Worm (Caenorhabditis elegans) whole organism, L3 larva: ENCODE results near the gene F44E2.7.

Source experiments
- R02D3.7 ChIP-seq: fragments of 150-350 bp; optimal IDR thresholded peaks from 2 replicates; lab custom pipeline; 2014; ENCODE audit warnings: missing biosample characterization, missing genetic modification characterization
- ZK546.5 ChIP-seq: sonication (generic microtip); optimal IDR thresholded peaks from 2 replicates; lab custom pipeline; 2017; ENCODE audit warnings: missing biosample characterization, missing genetic modification characterization
- ama-1 ChIP-seq: fragments of 150-350 bp; optimal IDR thresholded peaks from 2 replicates; lab custom pipeline; 2018
- ceh-28 ChIP-seq: fragments of 150-350 bp; optimal IDR thresholded peaks from 2 replicates; lab custom pipeline; 2014; ENCODE audit warnings: missing biosample characterization, missing genetic modification reagents, missing genetic modification characterization
- ceh-82 ChIP-seq: fragments of 150-350 bp; optimal IDR thresholded peaks from 2 replicates; lab custom pipeline; 2014; ENCODE audit warnings: missing biosample characterization, missing genetic modification characterization
- ceh-9 ChIP-seq: sonication (generic microtip); optimal IDR thresholded peaks from 2 replicates; lab custom pipeline; 2018; ENCODE audit warnings: missing biosample characterization, missing genetic modification characterization
- daf-12 ChIP-seq: fragments of 150-350 bp; optimal IDR thresholded peaks from 2 replicates; lab custom pipeline; 2014; ENCODE audit warnings: missing biosample characterization, missing genetic modification reagents, missing genetic modification characterization
- egl-27 ChIP-seq: sonication (generic microtip); optimal IDR thresholded peaks from 4 replicates; lab custom pipeline; 2017; ENCODE audit warnings: missing biosample characterization, missing genetic modification reagents, missing genetic modification characterization
- egl-5 ChIP-seq: fragments of 150-350 bp; optimal IDR thresholded peaks from 2 replicates; lab custom pipeline; 2017; ENCODE audit warnings: missing biosample characterization, missing genetic modification reagents, missing genetic modification characterization, inconsistent platforms
- elt-1 ChIP-seq: fragments of 150-350 bp; optimal IDR thresholded peaks from 2 replicates; lab custom pipeline; 2014; ENCODE audit warnings: missing biosample characterization, missing genetic modification characterization
- elt-2 ChIP-seq: sonication (generic microtip); optimal IDR thresholded peaks from 2 replicates; lab custom pipeline; 2016; ENCODE audit warnings: missing genetic modification reagents, mild to moderate bottlenecking, missing genetic modification characterization, missing compliant biosample characterization
- elt-3 ChIP-seq, 3 experiments: fragments of 150-350 bp in 1 of 3; sonication (generic microtip) in 2 of 3; optimal IDR thresholded peaks; 2 replicates in 2 of 3; 4 replicates in 1 of 3; lab custom pipeline; 2014 to 2017; ENCODE audit warnings: missing biosample characterization in 3 of 3, missing genetic modification characterization in 3 of 3
- fkh-10 ChIP-seq: sonication (generic microtip); optimal IDR thresholded peaks from 2 replicates; lab custom pipeline; 2017; ENCODE audit warnings: missing biosample characterization, missing genetic modification reagents, missing genetic modification characterization
- fkh-2 ChIP-seq: fragments of 150-350 bp; optimal IDR thresholded peaks from 2 replicates; lab custom pipeline; 2014; ENCODE audit warnings: missing biosample characterization, missing genetic modification reagents, missing genetic modification characterization
- hmg-11 ChIP-seq: sonication (generic microtip); optimal IDR thresholded peaks from 2 replicates; lab custom pipeline; 2016; ENCODE audit warnings: missing genetic modification characterization, missing compliant biosample characterization
- jun-1 ChIP-seq: fragments of 150-350 bp; optimal IDR thresholded peaks from 2 replicates; lab custom pipeline; 2014; ENCODE audit warnings: missing biosample characterization, missing genetic modification reagents, missing genetic modification characterization
- lin-15B ChIP-seq: fragments of 150-350 bp; optimal IDR thresholded peaks from 2 replicates; lab custom pipeline; 2014; ENCODE audit warnings: missing biosample characterization, missing genetic modification characterization
- lin-39 ChIP-seq: fragments of 150-350 bp; optimal IDR thresholded peaks from 2 replicates; lab custom pipeline; 2018; ENCODE audit warnings: missing biosample characterization, missing genetic modification reagents, missing genetic modification characterization
- lsy-12 ChIP-seq: sonication (generic microtip); optimal IDR thresholded peaks from 2 replicates; lab custom pipeline; 2016; ENCODE audit warnings: mild to moderate bottlenecking, missing genetic modification characterization, missing compliant biosample characterization
- mdl-1 ChIP-seq: fragments of 150-350 bp; optimal IDR thresholded peaks from 2 replicates; lab custom pipeline; 2014; ENCODE audit warnings: missing biosample characterization, missing genetic modification characterization
- mml-1 ChIP-seq: fragments of 150-350 bp; sonication (generic microtip); optimal IDR thresholded peaks from 3 replicates; lab custom pipeline; 2014; ENCODE audit warnings: missing biosample characterization, missing genetic modification characterization
- nfya-1 ChIP-seq: sonication (generic microtip); optimal IDR thresholded peaks from 2 replicates; lab custom pipeline; 2017; ENCODE audit warnings: missing genetic modification characterization, mild to moderate bottlenecking, missing compliant biosample characterization, antibody characterized with exemption, moderate library complexity; ENCODE audit not compliant: insufficient read depth
- nhr-11 ChIP-seq: fragments of 150-350 bp; optimal IDR thresholded peaks from 2 replicates; lab custom pipeline; 2014; ENCODE audit warnings: missing biosample characterization, missing genetic modification characterization
- nhr-12 ChIP-seq: fragments of 150-350 bp; optimal IDR thresholded peaks from 2 replicates; lab custom pipeline; 2014; ENCODE audit warnings: missing biosample characterization, missing genetic modification characterization
- nhr-23 ChIP-seq: fragments of 150-350 bp; optimal IDR thresholded peaks from 2 replicates; lab custom pipeline; 2014; ENCODE audit warnings: missing biosample characterization, missing genetic modification reagents, missing genetic modification characterization
- nhr-237 ChIP-seq: fragments of 150-350 bp; optimal IDR thresholded peaks from 2 replicates; lab custom pipeline; 2014; ENCODE audit warnings: missing biosample characterization, missing genetic modification characterization
- nhr-25 ChIP-seq: sonication (generic microtip); optimal IDR thresholded peaks from 2 replicates; lab custom pipeline; 2017; ENCODE audit warnings: missing biosample characterization, missing genetic modification characterization
- nhr-28 ChIP-seq: fragments of 150-350 bp; optimal IDR thresholded peaks from 2 replicates; lab custom pipeline; 2014; ENCODE audit warnings: missing biosample characterization, missing genetic modification characterization
- nhr-43 ChIP-seq: sonication (generic microtip); optimal IDR thresholded peaks from 2 replicates; lab custom pipeline; 2016; ENCODE audit warnings: mild to moderate bottlenecking, missing genetic modification characterization, missing compliant biosample characterization; ENCODE audit not compliant: poor library complexity, severe bottlenecking
- nhr-67 ChIP-seq: fragments of 150-350 bp; optimal IDR thresholded peaks from 2 replicates; lab custom pipeline; 2014; ENCODE audit warnings: missing biosample characterization, missing genetic modification characterization
- nhr-76 ChIP-seq: fragments of 150-350 bp; sonication (generic microtip); optimal IDR thresholded peaks from 5 replicates; lab custom pipeline; 2014; ENCODE audit warnings: missing biosample characterization, missing genetic modification characterization
- nhr-77 ChIP-seq: fragments of 150-350 bp; optimal IDR thresholded peaks from 2 replicates; lab custom pipeline; 2014; ENCODE audit warnings: missing biosample characterization, missing genetic modification characterization
- pha-4 ChIP-seq: fragments of 150-350 bp; optimal IDR thresholded peaks from 2 replicates; lab custom pipeline; 2014; ENCODE audit warnings: missing biosample characterization, missing genetic modification reagents, missing genetic modification characterization
- pqm-1 ChIP-seq: fragments of 150-350 bp; optimal IDR thresholded peaks from 2 replicates; lab custom pipeline; 2017; ENCODE audit warnings: missing biosample characterization, missing genetic modification characterization, inconsistent platforms
- sea-2 ChIP-seq: fragments of 150-350 bp; sonication (generic microtip); optimal IDR thresholded peaks from 4 replicates; lab custom pipeline; 2014; ENCODE audit warnings: missing biosample characterization, missing genetic modification reagents, missing genetic modification characterization
- skn-1 ChIP-seq: fragments of 150-350 bp; optimal IDR thresholded peaks from 2 replicates; lab custom pipeline; 2014; ENCODE audit warnings: missing biosample characterization, missing genetic modification characterization
- snpc-4 ChIP-seq: fragments of 150-350 bp; optimal IDR thresholded peaks from 2 replicates; lab custom pipeline; 2014; ENCODE audit warnings: missing biosample characterization, missing genetic modification characterization
- tbx-2 ChIP-seq: sonication (generic microtip); optimal IDR thresholded peaks from 2 replicates; lab custom pipeline; 2016; ENCODE audit warnings: mild to moderate bottlenecking, missing genetic modification characterization, missing compliant biosample characterization
- unc-39 ChIP-seq: sonication (generic microtip); optimal IDR thresholded peaks from 4 replicates; lab custom pipeline; 2017; ENCODE audit warnings: missing biosample characterization, missing genetic modification characterization
- unc-62 ChIP-seq: fragments of 150-350 bp; sonication (generic microtip); optimal IDR thresholded peaks from 4 replicates; lab custom pipeline; 2014; ENCODE audit warnings: missing biosample characterization, missing genetic modification reagents, missing genetic modification characterization
- zag-1 ChIP-seq: fragments of 150-350 bp; optimal IDR thresholded peaks from 2 replicates; lab custom pipeline; 2014; ENCODE audit warnings: missing biosample characterization, missing genetic modification characterization

The F44E2.7 gene

DNA sequence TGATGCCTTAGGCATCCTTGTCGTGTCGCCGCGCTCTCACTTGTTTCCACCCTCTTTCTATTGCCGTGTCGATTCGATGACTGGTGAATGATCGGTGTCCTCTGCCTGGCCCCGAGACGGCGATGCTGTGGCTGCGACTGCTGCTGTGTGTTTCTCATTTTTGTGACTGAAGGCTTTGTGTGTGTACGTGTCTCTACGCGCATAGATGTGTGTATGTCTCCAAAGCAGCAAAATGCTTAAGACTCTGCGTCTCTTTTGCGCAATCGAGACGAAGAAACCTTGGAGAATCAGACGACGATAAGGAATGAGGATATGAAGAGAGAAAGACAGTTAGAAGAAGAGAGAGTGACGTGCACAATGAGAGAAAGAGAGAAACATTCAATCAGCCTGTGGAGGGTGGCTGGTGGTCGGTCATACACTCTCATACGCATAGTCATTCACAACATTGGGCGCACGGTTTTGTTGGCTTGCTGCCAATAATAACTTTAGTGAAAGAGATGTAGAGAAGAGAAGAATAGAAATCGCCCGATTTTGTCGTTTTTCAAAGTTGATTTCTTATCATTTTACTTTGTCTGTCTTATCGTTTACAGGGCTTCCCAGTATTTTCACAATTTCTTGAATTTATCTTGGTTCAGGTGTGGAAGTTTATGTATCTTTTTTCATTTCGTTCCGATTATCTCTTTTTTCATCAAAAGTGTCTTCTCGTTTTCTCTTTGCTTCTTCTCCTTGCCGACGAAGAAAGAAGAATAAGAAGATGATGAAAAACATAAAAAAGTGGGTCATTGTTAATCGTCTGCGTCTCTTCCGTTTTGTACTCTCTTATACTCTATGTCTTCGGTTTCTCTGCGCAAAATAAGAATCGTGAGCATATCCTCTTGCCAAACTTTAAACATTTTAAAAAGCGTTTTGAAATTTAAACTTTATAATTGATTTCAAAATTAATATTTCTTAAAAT, 46.1 kb downstream of the F44E2.7 start (continued):
- TF ChIP-seq elt-2 (tag; lab: Kevin White, UChicago) (peak; percentile 93), lin-15B (tag; lab: Kevin White, UChicago) (peak; percentile 74), hmg-11 (tag; lab: Kevin White, UChicago) (peak; percentile 74), egl-5 (peak; percentile 84), nhr-23 (tag; lab: Kevin White, UChicago) (peak; percentile 98)

DNA sequence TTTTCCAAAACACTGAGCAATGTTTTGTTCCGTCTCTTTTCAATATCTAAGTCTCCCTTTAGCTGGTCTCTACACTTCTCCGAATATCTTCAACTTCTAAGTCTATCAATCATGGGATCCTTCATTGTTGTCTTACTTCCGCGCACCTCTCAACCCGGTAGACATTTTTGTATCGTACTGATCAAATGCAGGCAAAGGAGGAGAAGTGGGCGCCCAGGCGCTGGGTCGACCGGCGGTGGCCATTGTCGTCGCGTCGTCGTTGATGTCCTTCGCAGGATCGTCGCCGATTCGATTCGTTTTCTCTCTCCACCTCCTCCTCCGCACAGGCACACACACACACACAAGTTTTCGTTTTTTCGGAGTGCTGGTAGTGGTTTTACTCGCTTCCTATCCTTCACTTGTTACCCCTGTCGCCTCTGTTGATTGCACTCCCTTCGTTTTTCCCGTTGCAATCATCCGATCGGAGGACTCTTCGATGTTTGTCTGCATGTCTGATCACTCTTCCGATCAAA, 46.9 kb downstream of the F44E2.7 start:
- no peak for TF ChIP-seq tbx-2 (tag; lab: Kevin White, UChicago)
- TF ChIP-seq nhr-43 = peak; percentile 69
- TF ChIP-seq nhr-237 (tag; lab: Kevin White, UChicago) = no peak
- TF ChIP-seq egl-5 = no peak
- no peak for TF ChIP-seq R02D3.7
- no peak for TF ChIP-seq unc-62 (GFP tag; lab: Kevin White, UChicago)

DNA sequence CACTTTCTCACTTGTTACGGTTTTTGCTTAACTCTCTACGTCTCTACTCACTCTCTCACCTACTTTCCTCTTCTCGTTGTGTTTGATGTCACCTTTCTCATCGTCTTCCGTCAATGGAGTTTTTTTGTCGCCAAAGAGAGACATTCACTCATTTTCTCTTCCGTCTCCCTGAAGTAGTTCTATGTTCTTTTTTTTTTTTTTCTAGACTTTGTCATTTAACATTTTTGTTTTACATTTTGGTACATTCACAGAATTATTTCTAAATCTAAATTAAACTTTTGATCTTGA, 47.5 kb downstream of the F44E2.7 start:
- TF ChIP-seq daf-12 (no peak), nhr-25 (tag; lab: Kevin White, UChicago) (peak; percentile 63), nhr-43 (peak; percentile 26), jun-1 (tag; lab: Kevin White, UChicago) (no peak), nhr-23 (tag; lab: Kevin White, UChicago) (peak; percentile 67), pha-4 (peak; percentile 3)

DNA sequence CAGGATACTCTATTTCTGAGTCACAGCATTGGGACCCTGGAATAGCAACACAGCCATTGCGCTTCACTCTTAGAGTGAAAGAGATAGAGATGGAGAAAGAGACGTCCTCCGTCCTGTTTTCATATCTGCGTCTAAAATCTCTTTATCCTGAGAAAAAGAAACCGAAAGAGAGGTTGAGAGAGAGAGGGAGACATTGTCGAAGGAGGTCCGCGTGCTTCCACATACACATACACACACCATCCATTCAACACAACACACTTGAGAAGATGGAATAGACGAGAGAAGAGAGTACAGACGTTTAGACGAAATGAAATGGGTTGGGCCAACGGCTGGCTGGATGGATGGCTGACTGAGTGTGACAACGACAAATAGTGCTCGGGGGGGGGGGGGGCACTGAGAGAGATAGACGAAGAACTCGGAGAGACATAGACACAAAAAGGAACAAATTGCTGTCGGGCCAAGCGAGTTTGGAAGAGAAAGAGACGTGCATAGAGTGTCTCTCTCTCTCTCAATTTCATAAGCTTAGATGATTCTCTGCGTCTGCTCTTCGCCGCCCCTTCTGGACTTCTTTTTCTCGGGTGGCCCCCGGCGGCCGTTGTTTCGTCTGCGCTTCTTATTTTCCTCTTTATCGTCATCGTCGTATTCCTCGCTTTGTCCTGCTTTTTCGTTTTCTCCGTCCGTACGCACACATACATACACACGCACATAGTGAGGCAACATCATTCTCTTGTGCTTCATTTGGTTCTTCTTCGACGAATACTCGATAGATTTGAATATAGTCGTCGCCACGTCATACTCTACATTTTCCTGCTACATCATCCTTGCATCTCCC, 48.1 kb downstream of the F44E2.7 start, which contains the start of gene F54F2.6:
Gene F54F2.6 (minus strand): TSS at position 738 of the 832 bp plus-strand sequence.
- TF ChIP-seq elt-2 (tag; lab: Kevin White, UChicago) (peak; percentile 71), nhr-76 (tag; lab: Kevin White, UChicago) (no peak), ZK546.5 (tag; lab: Kevin White, UChicago) (no peak), egl-5 (peak; percentile 65), ceh-82 (tag; lab: Kevin White, UChicago) (peak; percentile 40), ama-1 (lab: Kevin White, UChicago) (peak; percentile 37), tbx-2 (tag; lab: Kevin White, UChicago) (peak; percentile 85), unc-62 (GFP tag; lab: Kevin White, UChicago) (peak; percentile 95), lin-15B (tag; lab: Kevin White, UChicago) (peak; percentile 58), nhr-25 (tag; lab: Kevin White, UChicago) (peak; percentile 44), skn-1 (tag; lab: Kevin White, UChicago) (no peak), mdl-1 (tag; lab: Kevin White, UChicago) (peak; percentile 94), snpc-4 (tag; lab: Kevin White, UChicago) (peak; percentile 75), mml-1 (no peak), sea-2 (GFP tag; lab: Kevin White, UChicago) (peak; percentile 31), ceh-28 (tag; lab: Kevin White, UChicago) (peak; percentile 87), nhr-11 (peak; percentile 84), pqm-1 (tag; lab: Kevin White, UChicago) (peak; percentile 38), zag-1 (peak; percentile 76), fkh-10 (GFP tag; lab: Kevin White, UChicago) (peak; percentile 76), lsy-12 (peak; percentile 80), jun-1 (tag; lab: Kevin White, UChicago) (peak; percentile 91), lin-39 (tag; lab: Kevin White, UChicago) (peak; percentile 88), unc-39 (tag; lab: Kevin White, UChicago) (peak; percentile 44), R02D3.7 (peak; percentile 57), nhr-237 (tag; lab: Kevin White, UChicago) (no peak), nhr-23 (tag; lab: Kevin White, UChicago) (peak; percentile 40), ceh-9 (tag; lab: Kevin White, UChicago) (peak; percentile 24), nhr-28 (no peak), pha-4 (peak; percentile 93), egl-27 (tag; lab: Kevin White, UChicago) (peak; percentile 77), nhr-43 (peak; percentile 59), nfya-1 (peak; percentile 92), nhr-77 (tag; lab: Kevin White, UChicago) (peak; percentile 50), elt-3 (tag; optimal IDR thresholded peaks at IDR 0.05; lab: Kevin White, UChicago) (no peak), fkh-2 (peak; percentile 52), nhr-67 (tag; lab: Kevin White, UChicago) (no peak), nhr-12 (tag; lab: Kevin White, UChicago) (no peak), hmg-11 (tag; lab: Kevin White, UChicago) (peak; percentile 90), elt-1 (tag; lab: Kevin White, UChicago) (peak; percentile 78)
